Worm (Caenorhabditis elegans) whole organism, mixed stage, embryonic: ENCODE data around the gene C09G9.1.

Experiments
- drap-1 ChIP-seq: fragments of 200-800 bp; sonication (Bioruptor generic); optimal IDR thresholded peaks from 3 replicates; lab custom pipeline; 2018; ENCODE audit warnings: mild to moderate bottlenecking, missing genetic modification characterization, missing compliant biosample characterization
- lsy-2 ChIP-seq: fragments of 150-350 bp; optimal IDR thresholded peaks from 2 replicates; lab custom pipeline; 2014; ENCODE audit warnings: missing biosample characterization, missing genetic modification characterization
- mab-5 ChIP-seq: fragments of 150-350 bp; optimal IDR thresholded peaks from 2 replicates; lab custom pipeline; 2014; ENCODE audit warnings: missing biosample characterization, missing genetic modification characterization
- pha-4 ChIP-seq: fragments of 150-350 bp; optimal IDR thresholded peaks from 2 replicates; lab custom pipeline; 2018; ENCODE audit warnings: missing biosample characterization, missing genetic modification reagents, missing genetic modification characterization
- snpc-4 ChIP-seq: fragments of 150-350 bp; optimal IDR thresholded peaks from 2 replicates; lab custom pipeline; 2014; ENCODE audit warnings: missing biosample characterization, missing genetic modification characterization
- ztf-11 ChIP-seq: fragments of 150-350 bp; optimal IDR thresholded peaks from 2 replicates; lab custom pipeline; 2014; ENCODE audit warnings: missing biosample characterization, missing genetic modification characterization

DNA sequence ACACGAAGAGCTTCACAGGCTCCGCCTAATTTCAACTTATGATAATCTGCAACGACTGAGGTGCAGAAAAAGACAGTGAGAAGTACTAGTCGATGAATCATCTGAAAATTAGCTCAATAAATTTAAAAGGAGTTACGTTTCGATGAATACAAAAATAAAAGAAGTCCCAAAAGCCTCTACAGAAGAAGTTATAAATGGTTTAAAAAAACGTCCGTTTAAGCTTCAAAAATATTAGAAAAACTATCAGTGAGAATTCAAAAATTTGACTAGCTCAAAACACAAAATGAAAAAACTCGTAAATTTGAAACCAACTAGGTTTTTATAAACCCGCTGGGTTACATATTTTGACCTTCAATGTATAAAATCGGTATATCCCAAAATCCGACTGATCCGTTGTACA, 9.3 kb downstream of the C09G9.1 start, which contains the start of gene T11B7.5:
- no peak for TF ChIP-seq lsy-2 (tag; lab: Kevin White, UChicago)
- TF ChIP-seq pha-4 (tag; lab: Kevin White, UChicago), result no peak
- TF ChIP-seq drap-1 (GFP tag; lab: Kevin White, UChicago), result no peak
- TF ChIP-seq ztf-11 (tag; lab: Kevin White, UChicago), result no peak
- no peak for TF ChIP-seq snpc-4
- TF ChIP-seq mab-5 (tag; lab: Kevin White, UChicago), result no peak
